Worm (Caenorhabditis elegans): ENCODE data around the gene ZK856.19.
A peak's percentile ranks its signal among the peaks of the same experiment; 100 is the strongest.

Gene ZK856.19

ce11 chrV:10237959-10238444, 33.3 kb upstream of the ZK856.19 start (continued):
- TF ChIP-seq ceh-82 (tag; optimal IDR thresholded peaks at IDR 0.05), result no peak
- TF ChIP-seq arid-1 (GFP tag; conservative IDR thresholded peaks at IDR 0.05), result 0 out of 2 replicates have a peak, but pooled peaks have one; percentile 6
- no peak for TF ChIP-seq daf-12 (tag; optimal IDR thresholded peaks at IDR 0.05)
- no peak for TF ChIP-seq spr-3 (GFP tag; optimal IDR thresholded peaks at IDR 0.05)
- no peak for TF ChIP-seq hlh-30 (tag; optimal IDR thresholded peaks at IDR 0.05; ENCODE audit: insufficient read depth)
- no peak for TF ChIP-seq F44E2.7 (GFP tag; IDR thresholded peaks at IDR 0.05)
- TF ChIP-seq nhr-41 (GFP tag; IDR thresholded peaks at IDR 0.05), result no peak
- peak; percentile 33; the same call in 1 of the 2 replicates for TF ChIP-seq mdt-29 (GFP tag; IDR thresholded peaks at IDR 0.05)
- no peak for TF ChIP-seq mdl-1 (tag; optimal IDR thresholded peaks at IDR 0.05)
- TF ChIP-seq skn-1 (tag; optimal IDR thresholded peaks at IDR 0.05), result no peak
- no peak for TF ChIP-seq ztf-11 (tag; optimal IDR thresholded peaks at IDR 0.05)
- peak; percentile 67 for TF ChIP-seq lin-38 (GFP tag; IDR thresholded peaks at IDR 0.05)
- no peak for TF ChIP-seq egl-43 (GFP tag; IDR thresholded peaks at IDR 0.05)
- TF ChIP-seq lsy-2 (tag; optimal IDR thresholded peaks at IDR 0.05), result no peak
- no peak for TF ChIP-seq nhr-237 (tag; optimal IDR thresholded peaks at IDR 0.05)
- no peak for TF ChIP-seq lim-7 (GFP tag; IDR thresholded peaks at IDR 0.05)
- TF ChIP-seq pha-4 (GFP tag; IDR thresholded peaks at IDR 0.05), result peak; percentile 50; the same call in 1 of the 2 replicates
- TF ChIP-seq pha-4 (tag; optimal IDR thresholded peaks at IDR 0.05), result no peak
- TF ChIP-seq nhr-11 (tag; optimal IDR thresholded peaks at IDR 0.05), result no peak
- no peak for TF ChIP-seq Y105C5A.15 (GFP tag; IDR thresholded peaks at IDR 0.05)
- no peak for TF ChIP-seq nhr-111 (GFP tag; optimal IDR thresholded peaks at IDR 0.05)
- TF ChIP-seq egl-27 (tag; optimal IDR thresholded peaks at IDR 0.05), result no peak
- TF ChIP-seq ZK546.5 (tag; optimal IDR thresholded peaks at IDR 0.05), result no peak
- no peak for TF ChIP-seq nhr-77 (tag; optimal IDR thresholded peaks at IDR 0.05)
- no peak for TF ChIP-seq fkh-10 (GFP tag; optimal IDR thresholded peaks at IDR 0.05)
- 0 out of 2 replicates have a peak, but pooled peaks have one; percentile 23 for TF ChIP-seq Y48G9A.11 (GFP tag; IDR thresholded peaks at IDR 0.05)
- TF ChIP-seq mxl-2 (GFP tag; conservative IDR thresholded peaks at IDR 0.05), result no peak
- peak; percentile 48 for TF ChIP-seq F49E8.2 (tag; optimal IDR thresholded peaks at IDR 0.05; ENCODE audit: borderline replicate concordance)
- peak; percentile 32; the same call in 1 of the 2 replicates for TF ChIP-seq daf-19 (GFP tag; conservative IDR thresholded peaks at IDR 0.05)
- no peak for TF ChIP-seq rbr-2 (tag; optimal IDR thresholded peaks at IDR 0.05)
- TF ChIP-seq pqm-1 (tag; optimal IDR thresholded peaks at IDR 0.05), result no peak
- 0 out of 2 replicates have a peak, but pooled peaks have one; percentile 49 for TF ChIP-seq ctbp-1 (GFP tag; IDR thresholded peaks at IDR 0.05)
- peak; percentile 55 for TF ChIP-seq sdz-12 (GFP tag; optimal IDR thresholded peaks at IDR 0.05)
- no peak for TF ChIP-seq ZK337.2 (GFP tag; IDR thresholded peaks at IDR 0.05)
- TF ChIP-seq zfp-3 (GFP tag; conservative IDR thresholded peaks at IDR 0.05), result no peak
- TF ChIP-seq saeg-2 (GFP tag; IDR thresholded peaks at IDR 0.05), result no peak
- TF ChIP-seq tag-97 (GFP tag; IDR thresholded peaks at IDR 0.05), result no peak
- no peak for TF ChIP-seq snpc-4 (tag; optimal IDR thresholded peaks at IDR 0.05)
- TF ChIP-seq ceh-28 (tag; optimal IDR thresholded peaks at IDR 0.05), result no peak
- no peak for TF ChIP-seq zip-2 (tag; optimal IDR thresholded peaks at IDR 0.05)
- TF ChIP-seq zag-1 (tag; optimal IDR thresholded peaks at IDR 0.05), result no peak
- no peak for TF ChIP-seq unc-39 (tag; optimal IDR thresholded peaks at IDR 0.05)
- 0 out of 2 replicates have a peak, but pooled peaks have one; percentile 79 for TF ChIP-seq Y75B8A.6 (GFP tag; IDR thresholded peaks at IDR 0.05)

DNA sequence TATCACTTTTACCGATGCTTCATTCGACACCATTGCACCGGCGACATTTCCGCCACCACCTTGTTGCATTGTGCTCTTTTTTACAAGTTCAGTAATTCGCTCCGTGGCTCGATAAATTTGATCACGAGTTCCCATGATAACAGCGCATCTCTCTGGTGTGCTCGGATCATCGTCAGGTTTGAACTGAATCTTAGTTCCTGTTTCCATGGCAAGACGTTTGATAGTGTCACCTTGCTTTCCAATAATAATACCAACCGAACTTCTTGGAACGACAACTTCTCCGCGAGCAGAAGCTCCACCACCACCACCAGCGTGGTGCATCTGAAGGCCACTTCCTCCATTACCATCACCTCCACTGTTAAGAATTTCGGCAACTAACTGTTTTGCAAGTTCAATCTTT, 32.5 kb upstream of the ZK856.19 start:
- TF ChIP-seq aha-1 (tag), result peak; percentile 96
- no peak for TF ChIP-seq nhr-102 (tag; optimal IDR thresholded peaks at IDR 0.05)

Measured in whole organism, L4 larva.